Fruit fly (Drosophila melanogaster) whole organism, embryonic: ENCODE results near the gene NK7.1.
A peak's percentile ranks its signal among the peaks of the same experiment; 100 is the strongest.

Experiments used
- Ada2b ChIP-seq: fragments of 200-800 bp; sonication (Bioruptor generic); IDR thresholded peaks from 2 replicates; pipeline ENCODE4 v1.3.6; 2022; ENCODE audit warnings: missing biosample characterization, missing genetic modification characterization
- Atf-2 ChIP-seq: fragments of 200-800 bp; sonication (Bioruptor generic); optimal IDR thresholded peaks from 2 replicates; lab custom pipeline; 2016; ENCODE audit warnings: missing biosample characterization, missing genetic modification characterization
- Atf3 ChIP-seq: fragments of 200-800 bp; sonication (Bioruptor generic); optimal IDR thresholded peaks from 3 replicates; lab custom pipeline; 2016; ENCODE audit warnings: missing biosample characterization, missing genetic modification characterization
- B-H2 ChIP-seq: fragments of 200-800 bp; sonication (Bioruptor generic); optimal IDR thresholded peaks from 2 replicates; lab custom pipeline; 2018; ENCODE audit warnings: missing biosample characterization, mild to moderate bottlenecking, missing genetic modification characterization
- CG11695 ChIP-seq: fragments of 200-800 bp; sonication (Bioruptor generic); IDR thresholded peaks from 3 replicates; pipeline ENCODE4 v1.3.6; 2022; ENCODE audit warnings: missing biosample characterization, missing genetic modification characterization
- CG11723 ChIP-seq: fragments of 200-800 bp; sonication (Bioruptor generic); optimal IDR thresholded peaks from 2 replicates; lab custom pipeline; 2017; ENCODE audit warnings: missing biosample characterization, mild to moderate bottlenecking, missing genetic modification characterization
- CG12299 ChIP-seq: fragments of 200-800 bp; sonication (Bioruptor generic); optimal IDR thresholded peaks from 2 replicates; lab custom pipeline; 2018; ENCODE audit warnings: missing biosample characterization, mild to moderate bottlenecking, missing genetic modification characterization
- CG1233 ChIP-seq: fragments of 200-800 bp; sonication (Bioruptor generic); optimal IDR thresholded peaks from 4 replicates; lab custom pipeline; 2018; ENCODE audit warnings: missing biosample characterization, mild to moderate bottlenecking, missing genetic modification characterization
- CG13775 ChIP-seq: fragments of 200-800 bp; sonication (Bioruptor generic); optimal IDR thresholded peaks from 3 replicates; lab custom pipeline; 2017; ENCODE audit warnings: missing biosample characterization, mild to moderate bottlenecking, missing genetic modification characterization
- CG17359 ChIP-seq: fragments of 200-800 bp; sonication (Bioruptor generic); optimal IDR thresholded peaks from 3 replicates; lab custom pipeline; 2018; ENCODE audit warnings: missing biosample characterization, mild to moderate bottlenecking, missing genetic modification characterization, moderate library complexity
- CG17802 ChIP-seq: fragments of 200-800 bp; sonication (Bioruptor generic); optimal IDR thresholded peaks from 2 replicates; lab custom pipeline; 2018; ENCODE audit warnings: missing biosample characterization, mild to moderate bottlenecking, missing genetic modification characterization, moderate library complexity
- CG18476 ChIP-seq: fragments of 200-800 bp; sonication (Bioruptor generic); optimal IDR thresholded peaks from 2 replicates; lab custom pipeline; 2016; ENCODE audit warnings: missing biosample characterization, mild to moderate bottlenecking, missing genetic modification characterization
- CG2116 ChIP-seq: fragments of 200-800 bp; sonication (Bioruptor generic); optimal IDR thresholded peaks from 3 replicates; lab custom pipeline; 2018; ENCODE audit warnings: missing biosample characterization, mild to moderate bottlenecking, missing genetic modification characterization
- CG2678 ChIP-seq: fragments of 200-800 bp; sonication (Bioruptor generic); optimal IDR thresholded peaks from 3 replicates; lab custom pipeline; 2019; ENCODE audit warnings: missing biosample characterization, mild to moderate bottlenecking, missing genetic modification characterization, moderate library complexity
- CG30431 ChIP-seq: fragments of 200-800 bp; sonication (Bioruptor generic); optimal IDR thresholded peaks from 2 replicates; lab custom pipeline; 2017; ENCODE audit warnings: missing biosample characterization, missing genetic modification characterization
- CG33213 ChIP-seq: fragments of 200-800 bp; sonication (Bioruptor generic); optimal IDR thresholded peaks from 3 replicates; lab custom pipeline; 2016; ENCODE audit warnings: missing biosample characterization, missing genetic modification characterization
- CG34376 ChIP-seq: fragments of 200-800 bp; sonication (Bioruptor generic); optimal IDR thresholded peaks from 2 replicates; lab custom pipeline; 2018; ENCODE audit warnings: missing biosample characterization, mild to moderate bottlenecking, missing genetic modification characterization
- CG6254 ChIP-seq: fragments of 200-800 bp; sonication (Bioruptor generic); optimal IDR thresholded peaks from 3 replicates; lab custom pipeline; 2017; ENCODE audit warnings: mild to moderate bottlenecking, missing biosample characterization, missing genetic modification reagents, missing genetic modification characterization
- CG6765 ChIP-seq: fragments of 200-800 bp; sonication (Bioruptor generic); optimal IDR thresholded peaks from 3 replicates; lab custom pipeline; 2017; ENCODE audit warnings: missing biosample characterization, mild to moderate bottlenecking, missing genetic modification characterization
- CG6791 ChIP-seq: fragments of 200-800 bp; sonication (Bioruptor generic); IDR thresholded peaks from 3 replicates; pipeline ENCODE4 v1.3.6; 2022; ENCODE audit warnings: missing biosample characterization, missing genetic modification characterization; ENCODE audit not compliant: partially characterized antibody
- CG9817 ChIP-seq: fragments of 200-800 bp; sonication (Bioruptor generic); optimal IDR thresholded peaks from 2 replicates; lab custom pipeline; 2018; ENCODE audit warnings: missing biosample characterization, mild to moderate bottlenecking, missing genetic modification characterization, moderate library complexity
- Chrac-16 ChIP-seq: fragments of 200-800 bp; sonication (Bioruptor generic); optimal IDR thresholded peaks from 3 replicates; lab custom pipeline; 2016; ENCODE audit warnings: missing biosample characterization, missing genetic modification characterization
- CkIIα-i1 ChIP-seq: fragments of 200-800 bp; sonication (Bioruptor generic); IDR thresholded peaks from 2 replicates; pipeline ENCODE4 v1.3.6; 2022; ENCODE audit warnings: missing biosample characterization, missing genetic modification characterization
- HLHmδ ChIP-seq: fragments of 200-800 bp; sonication (Bioruptor generic); optimal IDR thresholded peaks from 2 replicates; lab custom pipeline; 2018; ENCODE audit warnings: missing biosample characterization, mild to moderate bottlenecking, missing genetic modification characterization, moderate library complexity
- Hr3 ChIP-seq: fragments of 200-800 bp; sonication (Bioruptor generic); optimal IDR thresholded peaks from 3 replicates; lab custom pipeline; 2016; ENCODE audit warnings: missing biosample characterization, missing genetic modification characterization
- Jarid2 ChIP-seq: fragments of 200-800 bp; sonication (Bioruptor generic); optimal IDR thresholded peaks from 3 replicates; lab custom pipeline; 2017; ENCODE audit warnings: mild to moderate bottlenecking, missing biosample characterization, missing genetic modification reagents, missing genetic modification characterization
- Lim3 ChIP-seq: fragments of 200-800 bp; sonication (Bioruptor generic); IDR thresholded peaks from 2 replicates; pipeline ENCODE4 v1.3.6; 2022; ENCODE audit warnings: missing biosample characterization, missing genetic modification characterization
- NFAT ChIP-seq: fragments of 200-800 bp; sonication (Bioruptor generic); IDR thresholded peaks from 2 replicates; pipeline ENCODE4 v1.3.6; 2022; ENCODE audit warnings: missing biosample characterization, missing genetic modification characterization
- Rfx ChIP-seq: fragments of 200-800 bp; sonication (Bioruptor generic); IDR thresholded peaks from 2 replicates; pipeline ENCODE4 v1.3.6; 2022; ENCODE audit warnings: missing biosample characterization, missing genetic modification characterization
- Six4 ChIP-seq: fragments of 200-800 bp; sonication (Bioruptor generic); optimal IDR thresholded peaks from 2 replicates; lab custom pipeline; 2016; ENCODE audit warnings: missing biosample characterization, missing genetic modification characterization
- Sry-β ChIP-seq: fragments of 200-800 bp; sonication (Bioruptor generic); optimal IDR thresholded peaks from 2 replicates; lab custom pipeline; 2018; ENCODE audit warnings: missing biosample characterization, mild to moderate bottlenecking, missing genetic modification characterization, moderate library complexity
- amos ChIP-seq: fragments of 200-800 bp; sonication (Bioruptor generic); IDR thresholded peaks from 2 replicates; pipeline ENCODE4 v1.3.6; 2022; ENCODE audit warnings: missing biosample characterization, missing genetic modification characterization; ENCODE audit not compliant: partially characterized antibody
- bcd ChIP-seq: fragments of 200-800 bp; sonication (Bioruptor generic); optimal IDR thresholded peaks from 2 replicates; lab custom pipeline; 2017; ENCODE audit warnings: missing biosample characterization, mild to moderate bottlenecking, missing genetic modification characterization
- cad ChIP-seq: fragments of >200 bp; optimal IDR thresholded peaks from 2 replicates; lab custom pipeline; 2017; ENCODE audit warnings: missing biosample characterization, missing genetic modification characterization
- dmrt99B ChIP-seq: fragments of 200-800 bp; sonication (Bioruptor generic); optimal IDR thresholded peaks from 2 replicates; lab custom pipeline; 2018; ENCODE audit warnings: missing biosample characterization, mild to moderate bottlenecking, missing genetic modification characterization, moderate library complexity
- fd102C ChIP-seq: fragments of 200-800 bp; sonication (Bioruptor generic); optimal IDR thresholded peaks from 2 replicates; lab custom pipeline; 2018; ENCODE audit warnings: missing biosample characterization, mild to moderate bottlenecking, missing genetic modification characterization, moderate library complexity
- fd64A ChIP-seq: fragments of 200-800 bp; sonication (Bioruptor generic); optimal IDR thresholded peaks from 3 replicates; lab custom pipeline; 2018; ENCODE audit warnings: missing biosample characterization, mild to moderate bottlenecking, missing genetic modification characterization
- gsb ChIP-seq: fragments of 200-800 bp; sonication (Bioruptor generic); IDR thresholded peaks from 2 replicates; pipeline ENCODE4 v1.3.6; 2022; ENCODE audit warnings: missing biosample characterization, missing genetic modification characterization
- hbn ChIP-seq: fragments of 200-800 bp; sonication (Bioruptor generic); IDR thresholded peaks from 2 replicates; pipeline ENCODE4 v1.3.6; 2022; ENCODE audit warnings: missing biosample characterization, missing genetic modification characterization; ENCODE audit not compliant: partially characterized antibody
- mld ChIP-seq: fragments of 200-800 bp; sonication (Bioruptor generic); IDR thresholded peaks from 3 replicates; pipeline ENCODE4 v1.3.6; 2022; ENCODE audit warnings: missing biosample characterization, missing genetic modification characterization; ENCODE audit not compliant: partially characterized antibody
- pros ChIP-seq: fragments of 200-800 bp; sonication (Bioruptor generic); optimal IDR thresholded peaks from 3 replicates; lab custom pipeline; 2019; ENCODE audit warnings: missing biosample characterization, mild to moderate bottlenecking, missing genetic modification characterization, moderate library complexity
- pzg ChIP-seq: fragments of 200-800 bp; sonication (Bioruptor generic); optimal IDR thresholded peaks from 3 replicates; lab custom pipeline; 2018; ENCODE audit warnings: missing biosample characterization, mild to moderate bottlenecking, missing genetic modification characterization, moderate library complexity
- scrt ChIP-seq: fragments of 200-800 bp; sonication (Bioruptor generic); optimal IDR thresholded peaks from 2 replicates; lab custom pipeline; 2018; ENCODE audit warnings: missing biosample characterization, mild to moderate bottlenecking, missing genetic modification characterization, moderate library complexity
- sens-2 ChIP-seq: fragments of 200-800 bp; sonication (Bioruptor generic); IDR thresholded peaks from 2 replicates; pipeline ENCODE4 v1.3.6; 2022; ENCODE audit warnings: missing biosample characterization, missing genetic modification characterization
- slbo ChIP-seq: fragments of 200-800 bp; sonication (Bioruptor generic); IDR thresholded peaks from 2 replicates; pipeline ENCODE4 v1.3.6; 2022; ENCODE audit warnings: missing biosample characterization, missing genetic modification characterization
- slou ChIP-seq: fragments of 200-800 bp; sonication (Bioruptor generic); optimal IDR thresholded peaks from 3 replicates; lab custom pipeline; 2016; ENCODE audit warnings: missing biosample characterization, missing genetic modification characterization
- wek ChIP-seq: fragments of 200-800 bp; sonication (Bioruptor generic); optimal IDR thresholded peaks from 3 replicates; lab custom pipeline; 2018; ENCODE audit warnings: missing biosample characterization, mild to moderate bottlenecking, missing genetic modification characterization, moderate library complexity

The NK7.1 gene

dm6 chr3R:14413406-14414043 is 40.8 kb upstream of the NK7.1 start (continued):
- TF ChIP-seq mld (GFP tag; lab: Robert Waterston, UW) (no peak), CG11723 (no peak), CG34376 (GFP tag; lab: Kevin White, UChicago) (no peak), CG33213 (GFP tag; lab: Kevin White, UChicago) (no peak), gsb (GFP tag; lab: Robert Waterston, UW) (no peak), Atf-2 (GFP tag; lab: Kevin White, UChicago) (peak; percentile 11), cad (no peak), HLHmδ (GFP tag; lab: Kevin White, UChicago) (no peak), sens-2 (GFP tag; lab: Robert Waterston, UW) (peak; percentile 67), CG6791 (GFP tag; lab: Robert Waterston, UW) (no peak), B-H2 (GFP tag; lab: Kevin White, UChicago) (no peak), Jarid2 (GFP tag; lab: Kevin White, UChicago) (no peak), CG2678 (tag; lab: Kevin White, UChicago) (peak; percentile 34), fd102C (GFP tag; lab: Kevin White, UChicago) (no peak), CG2116 (GFP tag; lab: Kevin White, UChicago) (no peak), pzg (GFP tag; lab: Kevin White, UChicago) (no peak), CG9817 (tag; lab: Kevin White, UChicago) (peak; percentile 3), Six4 (peak; percentile 60), Ada2b (GFP tag; lab: Robert Waterston, UW) (peak; percentile 66; the same call in 1 of the 2 replicates), CG30431 (GFP tag; lab: Kevin White, UChicago) (peak; percentile 41), CkIIα-i1 (GFP tag; lab: Robert Waterston, UW) (no peak), CG17359 (tag; lab: Kevin White, UChicago) (peak; percentile 60), CG17802 (tag; lab: Kevin White, UChicago) (peak; percentile 36), CG6765 (GFP tag; lab: Kevin White, UChicago) (no peak), hbn (GFP tag; lab: Robert Waterston, UW) (no peak), Lim3 (GFP tag; lab: Robert Waterston, UW) (peak; percentile 26; the same call in 1 of the 2 replicates), CG12299 (tag; lab: Kevin White, UChicago) (no peak), NFAT (GFP tag; lab: Robert Waterston, UW) (no peak), bcd (GFP tag; lab: Kevin White, UChicago) (peak; percentile 40), CG13775 (peak; percentile 7), amos (no peak), fd64A (GFP tag; lab: Kevin White, UChicago) (peak; percentile 26), CG11695 (GFP tag; lab: Robert Waterston, UW) (0 out of 3 replicates have a peak, but pooled peaks have one; percentile 41)

- TF ChIP-seq CG18476 (GFP tag; lab: Kevin White, UChicago) (no peak), Rfx (no peak), wek (GFP tag; lab: Kevin White, UChicago) (no peak), Sry-β (GFP tag; lab: Kevin White, UChicago) (no peak), dmrt99B (no peak), Hr3 (GFP tag; lab: Kevin White, UChicago) (no peak), slbo (GFP tag; lab: Robert Waterston, UW) (no peak), slou (GFP tag; lab: Kevin White, UChicago) (no peak), CG1233 (GFP tag; lab: Kevin White, UChicago) (no peak), CG11723 (no peak), scrt (GFP tag; lab: Kevin White, UChicago) (no peak), Atf3 (GFP tag; lab: Kevin White, UChicago) (no peak), CG6254 (GFP tag; lab: Kevin White, UChicago) (no peak), Chrac-16 (GFP tag; lab: Kevin White, UChicago) (no peak), pros (GFP tag; lab: Kevin White, UChicago) (no peak), Six4 (no peak)
- TF ChIP-seq, all 482 proteins: peak for 0
Measured at dm6 chr3R:14410396-14410795, 37.6 kb upstream of the NK7.1 start.
